Fruit fly (Drosophila melanogaster) whole organism, embryonic: ENCODE data around the gene CG31064.

Source experiments
- Asciz ChIP-seq: fragments of 200-800 bp; sonication (Bioruptor generic); optimal IDR thresholded peaks from 2 replicates; lab custom pipeline; 2017; ENCODE audit warnings: missing biosample characterization, mild to moderate bottlenecking, missing genetic modification characterization, missing genetic modification reagents
- CG1024 ChIP-seq: fragments of 200-800 bp; sonication (Bioruptor generic); IDR thresholded peaks from 2 replicates; pipeline ENCODE4 v1.3.6; 2022; ENCODE audit warnings: missing biosample characterization, missing genetic modification characterization
- CG10431 ChIP-seq: fragments of 200-800 bp; sonication (Bioruptor generic); optimal IDR thresholded peaks from 3 replicates; lab custom pipeline; 2018; ENCODE audit warnings: missing biosample characterization, mild to moderate bottlenecking, missing genetic modification characterization
- CG11504 ChIP-seq: fragments of 200-800 bp; sonication (Bioruptor generic); optimal IDR thresholded peaks from 3 replicates; lab custom pipeline; 2019; ENCODE audit warnings: missing biosample characterization, mild to moderate bottlenecking, missing genetic modification characterization, moderate library complexity
- CG12299 ChIP-seq: fragments of 200-800 bp; sonication (Bioruptor generic); optimal IDR thresholded peaks from 2 replicates; lab custom pipeline; 2018; ENCODE audit warnings: missing biosample characterization, mild to moderate bottlenecking, missing genetic modification characterization
- CG1233 ChIP-seq: fragments of 200-800 bp; sonication (Bioruptor generic); optimal IDR thresholded peaks from 4 replicates; lab custom pipeline; 2018; ENCODE audit warnings: missing biosample characterization, mild to moderate bottlenecking, missing genetic modification characterization
- CG13296 ChIP-seq: fragments of 200-800 bp; sonication (Bioruptor generic); optimal IDR thresholded peaks from 3 replicates; lab custom pipeline; 2018; ENCODE audit warnings: missing biosample characterization, mild to moderate bottlenecking, missing genetic modification characterization
- CG13894 ChIP-seq: fragments of 200-800 bp; sonication (Bioruptor generic); optimal IDR thresholded peaks from 3 replicates; lab custom pipeline; 2018; ENCODE audit warnings: missing biosample characterization, mild to moderate bottlenecking, missing genetic modification characterization, moderate library complexity
- CG14667 ChIP-seq: fragments of 200-800 bp; sonication (Bioruptor generic); IDR thresholded peaks from 2 replicates; pipeline ENCODE4 v1.3.6; 2022; ENCODE audit warnings: missing biosample characterization, missing genetic modification characterization
- CG15011 ChIP-seq: fragments of 200-800 bp; sonication (Bioruptor generic); optimal IDR thresholded peaks from 3 replicates; lab custom pipeline; 2018; ENCODE audit warnings: missing biosample characterization, mild to moderate bottlenecking, missing genetic modification characterization
- CG1602 ChIP-seq: fragments of 200-800 bp; sonication (Bioruptor generic); optimal IDR thresholded peaks from 3 replicates; lab custom pipeline; 2016; ENCODE audit warnings: missing biosample characterization, missing genetic modification characterization
- CG16815 ChIP-seq: fragments of 200-800 bp; sonication (Bioruptor generic); optimal IDR thresholded peaks from 3 replicates; lab custom pipeline; 2017; ENCODE audit warnings: missing biosample characterization, mild to moderate bottlenecking, missing genetic modification characterization
- CG16863 ChIP-seq: fragments of 200-800 bp; sonication (Bioruptor generic); optimal IDR thresholded peaks from 3 replicates; lab custom pipeline; 2016; ENCODE audit warnings: missing biosample characterization, missing genetic modification characterization
- CG17802 ChIP-seq: fragments of 200-800 bp; sonication (Bioruptor generic); optimal IDR thresholded peaks from 2 replicates; lab custom pipeline; 2018; ENCODE audit warnings: missing biosample characterization, mild to moderate bottlenecking, missing genetic modification characterization, moderate library complexity
- CG18476 ChIP-seq: fragments of 200-800 bp; sonication (Bioruptor generic); optimal IDR thresholded peaks from 2 replicates; lab custom pipeline; 2016; ENCODE audit warnings: missing biosample characterization, mild to moderate bottlenecking, missing genetic modification characterization
- CG18619 ChIP-seq: fragments of 200-800 bp; sonication (Bioruptor generic); optimal IDR thresholded peaks from 3 replicates; lab custom pipeline; 2017; ENCODE audit warnings: missing biosample characterization, mild to moderate bottlenecking, missing genetic modification characterization
- CG2120 ChIP-seq: fragments of 200-800 bp; sonication (Bioruptor generic); optimal IDR thresholded peaks from 3 replicates; lab custom pipeline; 2016; ENCODE audit warnings: missing biosample characterization, missing genetic modification characterization
- CG2712 ChIP-seq: fragments of 200-800 bp; optimal IDR thresholded peaks from 3 replicates; lab custom pipeline; 2019; ENCODE audit warnings: missing biosample characterization, mild to moderate bottlenecking, missing genetic modification characterization, moderate library complexity
- CG5180 ChIP-seq: fragments of 200-800 bp; sonication (Bioruptor generic); optimal IDR thresholded peaks from 3 replicates; lab custom pipeline; 2017; ENCODE audit warnings: missing biosample characterization, missing genetic modification characterization, mild to moderate bottlenecking, moderate library complexity, missing genetic modification reagents
- CG8765 ChIP-seq: fragments of 200-800 bp; sonication (Bioruptor generic); IDR thresholded peaks from 2 replicates; pipeline ENCODE4 v1.3.6; 2022; ENCODE audit warnings: missing biosample characterization, missing genetic modification characterization
- Dek ChIP-seq: fragments of 200-800 bp; sonication (Bioruptor generic); optimal IDR thresholded peaks from 3 replicates; lab custom pipeline; 2019; ENCODE audit warnings: missing biosample characterization, mild to moderate bottlenecking, missing genetic modification characterization, moderate library complexity
- Doc2 ChIP-seq: fragments of 200-800 bp; sonication (Bioruptor generic); IDR thresholded peaks from 2 replicates; pipeline ENCODE4 v1.3.6; 2022; ENCODE audit warnings: missing biosample characterization, missing genetic modification characterization
- Eip74EF ChIP-seq, 2 experiments: fragments of 200-800 bp in 1 of 2; fragments of >200 bp in 1 of 2; sonication (Bioruptor generic) in 1 of 2; optimal IDR thresholded peaks; 2 replicates each; lab custom pipeline; 2017 to 2019; ENCODE audit warnings: missing biosample characterization in 2 of 2, missing genetic modification characterization in 2 of 2, mild to moderate bottlenecking in 1 of 2, moderate library complexity in 1 of 2
- HLH4C ChIP-seq: fragments of 200-800 bp; sonication (Bioruptor generic); IDR thresholded peaks from 3 replicates; pipeline ENCODE4 v1.3.6; 2022; ENCODE audit warnings: missing biosample characterization, missing genetic modification characterization; ENCODE audit not compliant: partially characterized antibody
- HmgZ ChIP-seq: fragments of 200-800 bp; sonication (Bioruptor generic); optimal IDR thresholded peaks from 2 replicates; lab custom pipeline; 2018; ENCODE audit warnings: missing biosample characterization, mild to moderate bottlenecking, missing genetic modification characterization
- Kr ChIP-seq: fragments of 200-800 bp; sonication (Bioruptor generic); optimal IDR thresholded peaks from 2 replicates; lab custom pipeline; 2017; ENCODE audit warnings: missing biosample characterization, mild to moderate bottlenecking, missing genetic modification characterization
- Meics ChIP-seq: fragments of 200-800 bp; sonication (Bioruptor generic); optimal IDR thresholded peaks from 2 replicates; lab custom pipeline; 2017; ENCODE audit warnings: missing biosample characterization, mild to moderate bottlenecking, missing genetic modification characterization
- Oli ChIP-seq: fragments of 200-800 bp; sonication (Bioruptor generic); optimal IDR thresholded peaks from 2 replicates; lab custom pipeline; 2018; ENCODE audit warnings: missing biosample characterization, mild to moderate bottlenecking, missing genetic modification characterization, moderate library complexity
- Six4 ChIP-seq: fragments of 200-800 bp; sonication (Bioruptor generic); optimal IDR thresholded peaks from 2 replicates; lab custom pipeline; 2016; ENCODE audit warnings: missing biosample characterization, missing genetic modification characterization
- Ssrp ChIP-seq: fragments of 200-800 bp; sonication (Bioruptor generic); optimal IDR thresholded peaks from 2 replicates; lab custom pipeline; 2018; ENCODE audit warnings: missing biosample characterization, mild to moderate bottlenecking, missing genetic modification characterization, moderate library complexity
- Stat92E ChIP-seq, 3 experiments: fragments of >200 bp in 2 of 3; fragments of 200-800 bp in 1 of 3; sonication (Bioruptor generic) in 1 of 3; optimal IDR thresholded peaks; 2 replicates each; lab custom pipeline; 2017 to 2019; ENCODE audit warnings: missing biosample characterization in 3 of 3, missing genetic modification characterization in 3 of 3, mild to moderate bottlenecking in 1 of 3, moderate library complexity in 1 of 3
- br ChIP-seq: fragments of >200 bp; optimal IDR thresholded peaks from 2 replicates; lab custom pipeline; 2017
- cad ChIP-seq: fragments of >200 bp; optimal IDR thresholded peaks from 2 replicates; lab custom pipeline; 2017; ENCODE audit warnings: missing biosample characterization, missing genetic modification characterization
- caup ChIP-seq: fragments of 200-800 bp; sonication (Bioruptor generic); optimal IDR thresholded peaks from 3 replicates; lab custom pipeline; 2017; ENCODE audit warnings: missing biosample characterization, mild to moderate bottlenecking, missing genetic modification characterization, moderate library complexity; ENCODE audit not compliant: severe bottlenecking
- dmrt99B ChIP-seq: fragments of 200-800 bp; sonication (Bioruptor generic); optimal IDR thresholded peaks from 2 replicates; lab custom pipeline; 2018; ENCODE audit warnings: missing biosample characterization, mild to moderate bottlenecking, missing genetic modification characterization, moderate library complexity
- esg ChIP-seq: fragments of 200-800 bp; sonication (Bioruptor generic); conservative IDR thresholded peaks from 2 replicates; pipeline ENCODE4 v1.3.6; 2022; ENCODE audit warnings: missing biosample characterization, missing genetic modification characterization
- fd102C ChIP-seq: fragments of 200-800 bp; sonication (Bioruptor generic); optimal IDR thresholded peaks from 2 replicates; lab custom pipeline; 2018; ENCODE audit warnings: missing biosample characterization, mild to moderate bottlenecking, missing genetic modification characterization, moderate library complexity
- fd96Cb ChIP-seq: fragments of 200-800 bp; sonication (Bioruptor generic); optimal IDR thresholded peaks from 2 replicates; lab custom pipeline; 2018; ENCODE audit warnings: missing biosample characterization, mild to moderate bottlenecking, missing genetic modification characterization, moderate library complexity
- kah ChIP-seq: fragments of 200-800 bp; sonication (Bioruptor generic); optimal IDR thresholded peaks from 2 replicates; lab custom pipeline; 2018; ENCODE audit warnings: missing biosample characterization, mild to moderate bottlenecking, missing genetic modification characterization
- maf-S ChIP-seq: fragments of 200-800 bp; sonication (Bioruptor generic); optimal IDR thresholded peaks from 2 replicates; lab custom pipeline; 2016; ENCODE audit warnings: missing biosample characterization, missing genetic modification characterization
- odd ChIP-seq: fragments of 200-800 bp; sonication (Bioruptor generic); optimal IDR thresholded peaks from 2 replicates; lab custom pipeline; 2017; ENCODE audit warnings: missing biosample characterization, mild to moderate bottlenecking, missing genetic modification characterization
- onecut ChIP-seq: fragments of 200-800 bp; sonication (Bioruptor generic); IDR thresholded peaks from 2 replicates; pipeline ENCODE4 v1.3.6; 2022; ENCODE audit warnings: missing biosample characterization, missing genetic modification characterization
- p53 ChIP-seq: fragments of 200-800 bp; sonication (Bioruptor generic); optimal IDR thresholded peaks from 2 replicates; lab custom pipeline; 2016; ENCODE audit warnings: missing biosample characterization, missing genetic modification characterization
- pros ChIP-seq: fragments of 200-800 bp; sonication (Bioruptor generic); optimal IDR thresholded peaks from 3 replicates; lab custom pipeline; 2019; ENCODE audit warnings: missing biosample characterization, mild to moderate bottlenecking, missing genetic modification characterization, moderate library complexity
- sens ChIP-seq: fragments of 200-800 bp; sonication (Bioruptor generic); peaks from one replicate; lab custom pipeline; 2016; ENCODE audit warnings: missing biosample characterization, missing genetic modification characterization
- sna ChIP-seq: fragments of 200-800 bp; sonication (Bioruptor generic); IDR thresholded peaks from 2 replicates; pipeline ENCODE4 v1.3.6; 2022; ENCODE audit warnings: missing biosample characterization, missing genetic modification characterization; ENCODE audit not compliant: partially characterized antibody
- sr ChIP-seq: fragments of 200-800 bp; sonication (Bioruptor generic); IDR thresholded peaks from 3 replicates; pipeline ENCODE4 v1.3.6; 2022; ENCODE audit warnings: missing biosample characterization, missing genetic modification characterization
- toy ChIP-seq: fragments of 200-800 bp; sonication (Bioruptor generic); IDR thresholded peaks from 2 replicates; pipeline ENCODE4 v1.3.6; 2022; ENCODE audit warnings: missing biosample characterization, missing genetic modification characterization
- usp ChIP-seq: fragments of >200 bp; optimal IDR thresholded peaks from 2 replicates; lab custom pipeline; 2017; ENCODE audit warnings: missing biosample characterization, missing genetic modification characterization
- zen ChIP-seq: fragments of 200-800 bp; sonication (Bioruptor generic); optimal IDR thresholded peaks from 3 replicates; lab custom pipeline; 2018; ENCODE audit warnings: missing biosample characterization, mild to moderate bottlenecking, missing genetic modification characterization, moderate library complexity

CG31064 gene

dm6 chr3R:27246264-27246663 lies 7.4 kb upstream of the CG31064 start (continued):
- TF ChIP-seq CG14667 (GFP tag; lab: Robert Waterston, UW) (peak; percentile 24; the same call in 1 of the 2 replicates), toy (GFP tag; lab: Robert Waterston, UW) (no peak), CG1602 (GFP tag; lab: Kevin White, UChicago) (peak; percentile 51), odd (GFP tag; lab: Kevin White, UChicago) (peak; percentile 76), CG5180 (GFP tag; lab: Kevin White, UChicago) (peak; percentile 48), kah (GFP tag; lab: Kevin White, UChicago) (peak; percentile 74), cad (no peak), sna (GFP tag; lab: Robert Waterston, UW) (no peak), Ssrp (peak; percentile 83), sens (GFP tag; lab: Kevin White, UChicago) (peak; percentile 82), CG1233 (peak; percentile 75), CG2712 (tag; lab: Kevin White, UChicago) (peak; percentile 93), pros (GFP tag; lab: Kevin White, UChicago) (peak; percentile 35), Oli (tag; lab: Kevin White, UChicago) (peak; percentile 84), br (lab: Kevin White, UChicago) (no peak), zen (tag; lab: Kevin White, UChicago) (peak; percentile 61), HLH4C (GFP tag; lab: Robert Waterston, UW) (no peak), CG10431 (GFP tag; lab: Kevin White, UChicago) (peak; percentile 27), p53 (no peak), onecut (GFP tag; lab: Robert Waterston, UW) (peak; percentile 56), CG13296 (GFP tag; lab: Kevin White, UChicago) (peak; percentile 90), usp (GFP tag; lab: Kevin White, UChicago) (no peak), Meics (GFP tag; lab: Kevin White, UChicago) (peak; percentile 75), CG18476 (no peak), CG18619 (peak; percentile 66), CG1024 (GFP tag; lab: Robert Waterston, UW) (peak; percentile 45; the same call in 1 of the 2 replicates), Doc2 (GFP tag; lab: Robert Waterston, UW) (no peak), Kr (GFP tag; lab: Kevin White, UChicago) (no peak), CG17802 (tag; lab: Kevin White, UChicago) (no peak), HmgZ (tag; lab: Kevin White, UChicago) (peak; percentile 61), sr (GFP tag; lab: Robert Waterston, UW) (no peak), Dek (peak; percentile 33), esg (GFP tag; lab: Robert Waterston, UW) (peak; percentile 68), Eip74EF (GFP tag; optimal IDR thresholded peaks at IDR 0.05; lab: Kevin White, UChicago) (peak in 1 of 2 experiments; percentile 84), CG16863 (no peak), caup (GFP tag; lab: Kevin White, UChicago) (peak; percentile 71), fd96Cb (peak; percentile 78), CG15011 (peak; percentile 71), CG11504 (tag; lab: Kevin White, UChicago) (peak; percentile 94), CG13894 (tag; lab: Kevin White, UChicago) (peak; percentile 7), CG8765 (GFP tag; lab: Robert Waterston, UW) (no peak), fd102C (GFP tag; lab: Kevin White, UChicago) (no peak), CG16815 (peak; percentile 62), dmrt99B (tag; lab: Kevin White, UChicago) (peak; percentile 92), Stat92E (GFP tag; optimal IDR thresholded peaks at IDR 0.05; lab: Kevin White, UChicago) (peak in 1 of 3 experiments; percentile 44), Six4 (GFP tag; lab: Kevin White, UChicago) (peak; percentile 53), CG12299 (tag; lab: Kevin White, UChicago) (peak; percentile 74), CG2120 (GFP tag; lab: Kevin White, UChicago) (peak; percentile 31), maf-S (GFP tag; lab: Kevin White, UChicago) (no peak), Asciz (peak; percentile 74)
